Worm (Caenorhabditis elegans) whole organism, dauer: ENCODE data around the gene lron-2.

Source experiments
- unc-62 ChIP-seq: sonication (generic microtip); optimal IDR thresholded peaks from 2 replicates; lab custom pipeline; 2017; ENCODE audit warnings: missing biosample characterization, missing genetic modification reagents, missing genetic modification characterization

The lron-2 gene

DNA sequence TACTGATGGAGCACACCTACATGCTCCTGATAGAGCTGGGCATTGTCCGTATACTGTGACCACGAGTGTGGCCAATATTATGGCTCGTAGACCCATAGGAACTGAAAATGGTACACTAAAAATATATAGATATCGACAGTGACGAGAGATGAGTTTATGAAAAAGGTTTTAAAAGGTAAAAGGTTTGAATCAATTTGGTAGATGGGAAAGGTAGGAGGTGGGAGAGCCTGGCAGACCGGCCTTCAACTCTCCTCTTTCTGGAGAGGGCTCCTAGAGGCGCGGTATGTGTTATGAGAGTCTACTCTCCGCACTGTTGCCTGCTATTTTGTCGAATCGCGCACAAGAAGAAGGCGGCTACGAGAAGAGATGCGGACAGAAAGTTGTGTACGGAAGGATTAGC, at the start of gene lron-2:
Gene lron-2 (minus strand): TSS at position 101 of the 400 bp plus-strand sequence.
- TF ChIP-seq unc-62 (GFP tag; lab: Kevin White, UChicago), result no peak

DNA sequence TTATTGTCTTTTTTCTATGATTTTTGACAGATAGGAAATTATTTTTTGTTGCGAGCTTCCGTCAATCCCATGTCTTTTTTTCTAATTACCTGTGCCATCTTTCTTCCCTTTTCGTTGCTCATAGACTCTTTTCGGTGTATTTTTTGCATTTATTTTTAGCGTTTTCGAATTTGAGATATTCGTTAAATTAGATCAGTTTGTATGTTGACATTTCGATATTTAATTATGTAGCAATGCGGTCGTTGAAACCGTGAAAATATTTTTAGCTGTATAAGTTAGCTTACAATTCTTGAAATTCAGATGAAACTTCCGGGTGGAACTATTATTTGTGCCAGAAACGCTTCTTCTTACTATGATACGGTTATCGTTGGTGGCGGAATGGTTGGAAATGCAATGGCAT, 49.1 kb upstream of the lron-2 start, which contains the start of gene coq-6:
Gene coq-6 (plus strand): TSS at position 301 of the 400 bp plus-strand sequence.
- no peak for TF ChIP-seq unc-62 (GFP tag; lab: Kevin White, UChicago)

DNA sequence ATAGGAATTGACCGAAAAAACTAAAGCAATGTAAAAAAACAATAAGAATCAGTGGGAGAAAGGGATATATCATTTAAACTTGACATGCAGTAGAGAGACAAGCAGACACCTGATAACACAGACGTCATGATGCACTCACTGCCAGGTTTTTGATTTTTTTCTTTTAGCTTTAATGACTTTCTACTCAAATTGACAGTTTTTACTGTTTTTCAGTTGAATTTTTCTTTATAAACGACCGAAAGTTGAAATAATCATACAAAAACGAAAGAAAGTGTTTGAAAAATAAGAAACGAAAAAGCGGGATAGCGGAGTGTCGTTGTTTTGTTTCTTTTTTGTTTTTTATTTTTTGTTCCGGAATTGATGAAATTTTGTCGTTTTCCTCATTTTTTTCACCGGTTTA, 46.9 kb upstream of the lron-2 start, which contains the start of gene ucp-4:
Gene ucp-4 (plus strand): TSS at position 83 of the 400 bp plus-strand sequence.
- no peak for TF ChIP-seq unc-62 (GFP tag; lab: Kevin White, UChicago)

ce11 chrV:9333316-9334048, 46.1 kb upstream of the lron-2 start, which contains the start of gene acl-14:
Gene acl-14, minus strand, starts transcription at chrV:9333631.
- no peak for TF ChIP-seq unc-62 (GFP tag; lab: Kevin White, UChicago)

DNA sequence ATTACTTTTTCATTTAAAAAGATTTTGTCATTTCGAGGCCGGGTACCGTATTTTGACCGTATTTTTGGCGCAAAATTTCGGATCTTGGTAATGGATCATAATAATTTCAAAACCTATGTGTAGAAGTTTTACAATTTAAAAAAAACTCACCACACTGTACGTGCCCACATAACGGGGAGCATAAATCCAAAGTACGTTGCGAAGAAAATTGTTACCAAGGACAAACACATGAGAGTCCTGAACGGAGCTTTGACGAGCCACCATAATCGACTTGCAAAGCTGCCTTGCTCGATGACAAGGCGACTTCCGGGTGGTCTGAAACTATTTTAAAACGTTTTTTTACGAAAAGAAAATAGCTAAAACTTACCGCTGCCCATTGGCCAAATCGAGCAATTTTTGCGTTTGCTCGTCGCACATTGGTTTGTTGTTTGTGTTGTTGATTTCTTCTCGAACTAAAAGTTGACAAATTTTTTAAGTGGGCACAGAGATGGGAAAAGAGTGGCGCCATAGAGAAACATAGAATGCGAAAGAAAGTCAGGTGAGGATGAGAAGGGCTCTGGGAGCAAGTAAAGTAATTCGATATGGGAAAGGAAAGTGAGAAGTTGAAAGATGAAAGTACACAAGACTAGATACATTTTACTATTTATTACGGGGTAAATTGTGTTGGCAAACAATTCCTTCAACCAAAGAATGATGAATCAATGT, 45.4 kb upstream of the lron-2 start:
- no peak for TF ChIP-seq unc-62 (GFP tag; lab: Kevin White, UChicago)

ce11 chrV:9329245-9329979, 42.1 kb upstream of the lron-2 start:
- no peak for TF ChIP-seq unc-62 (GFP tag; lab: Kevin White, UChicago)

DNA sequence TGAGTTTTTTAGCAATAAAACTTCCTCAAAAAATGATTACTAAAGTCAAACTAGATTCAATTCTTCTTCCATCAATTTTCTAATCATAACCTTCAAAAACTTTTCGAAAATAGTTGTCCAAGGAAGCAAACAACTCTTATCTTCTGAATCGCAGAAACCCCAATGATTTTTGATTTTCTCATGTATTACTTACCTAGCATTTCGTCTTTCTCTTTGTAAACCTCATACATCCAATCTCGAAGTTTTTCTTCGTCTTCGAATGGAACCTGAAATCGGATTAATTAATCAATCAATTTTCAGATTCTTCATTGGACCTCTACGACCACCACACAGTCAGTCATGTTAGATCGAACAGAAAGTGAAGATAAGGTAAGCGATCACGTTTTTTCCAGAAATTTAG, 41.3 kb upstream of the lron-2 start, which contains the start of gene K07B1.4:
Gene K07B1.4 (plus strand): TSS at position 301 of the 400 bp plus-strand sequence.
- TF ChIP-seq unc-62 (GFP tag; lab: Kevin White, UChicago), result no peak

DNA sequence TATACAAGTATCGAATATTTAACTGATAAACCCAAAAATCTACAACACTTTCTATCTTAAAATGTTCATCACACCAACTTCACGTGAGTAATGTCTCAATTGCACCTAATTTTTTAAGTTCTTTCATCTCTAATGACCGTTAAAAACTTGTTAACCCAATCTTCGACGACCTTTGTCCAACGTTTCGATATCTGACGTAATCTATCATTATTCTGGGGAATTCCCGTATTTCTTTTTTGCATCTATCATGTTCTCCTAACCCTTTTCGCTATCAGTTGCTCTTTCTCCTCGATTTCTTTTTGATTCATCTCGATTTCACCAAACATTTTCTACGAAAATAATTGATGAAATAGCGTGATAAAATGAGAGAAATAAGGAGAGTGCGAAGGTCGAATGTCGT, 40.3 kb upstream of the lron-2 start:
- no peak for TF ChIP-seq unc-62 (GFP tag; lab: Kevin White, UChicago)

DNA sequence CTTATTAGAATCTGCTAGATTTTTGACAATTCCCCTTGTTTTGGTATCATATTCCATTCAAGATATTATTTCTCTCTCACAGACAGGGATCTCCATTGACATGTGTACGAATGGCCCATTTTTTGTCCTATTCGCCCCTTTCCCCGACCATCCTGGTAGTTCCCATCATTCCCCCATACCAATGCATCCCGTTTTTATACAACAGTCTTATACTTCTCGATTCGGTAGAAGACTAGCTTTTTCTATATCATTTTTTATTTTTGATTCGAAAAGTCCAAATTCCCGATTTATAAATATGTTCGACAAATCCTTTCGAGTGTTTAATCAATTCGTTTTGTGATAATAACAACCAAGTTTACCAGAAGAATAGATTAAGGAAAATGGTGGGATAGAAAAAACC, 39.5 kb upstream of the lron-2 start:
- TF ChIP-seq unc-62 (GFP tag; lab: Kevin White, UChicago), result no peak

- no peak for TF ChIP-seq unc-62 (GFP tag; lab: Kevin White, UChicago)
Observed at ce11 chrV:9324167-9324566, 36.8 kb upstream of the lron-2 start.

DNA sequence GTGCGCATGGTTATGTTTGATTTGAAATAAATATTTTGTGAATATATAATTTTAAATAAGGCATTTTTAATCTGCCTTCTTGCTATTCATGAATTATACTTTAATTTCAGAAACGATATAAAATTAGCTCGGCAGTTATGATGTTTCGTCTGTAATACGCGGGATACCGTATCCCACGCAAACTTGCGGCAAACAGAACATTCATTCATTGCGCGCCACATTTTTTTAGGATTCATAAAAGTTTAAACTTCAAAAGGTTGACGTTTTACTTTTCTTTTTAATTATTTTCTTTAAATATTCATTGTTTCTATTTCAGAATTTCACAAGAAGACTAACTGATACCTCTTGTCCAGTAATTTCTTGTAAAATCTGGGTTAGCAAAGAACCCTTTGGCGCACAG, 35.5 kb upstream of the lron-2 start, which contains the start of gene tag-153:
Gene tag-153 (plus strand): TSS at position 200 of the 400 bp plus-strand sequence.
- no peak for TF ChIP-seq unc-62 (GFP tag; lab: Kevin White, UChicago)

- no peak for TF ChIP-seq unc-62 (GFP tag; lab: Kevin White, UChicago)
Observed at ce11 chrV:9321185-9321584, 33.8 kb upstream of the lron-2 start, which contains the start of gene F44A2.7. Gene F44A2.7, plus strand, starts transcription at chrV:9321485.

- no peak for TF ChIP-seq unc-62 (GFP tag; lab: Kevin White, UChicago)
Observed at ce11 chrV:9318046-9318445, 30.7 kb upstream of the lron-2 start, which contains the start of gene kvs-3. Gene kvs-3, plus strand, starts transcription at chrV:9318311.

- TF ChIP-seq unc-62 (GFP tag; lab: Kevin White, UChicago), result no peak
Observed at ce11 chrV:9316970-9317369, 29.6 kb upstream of the lron-2 start.

- TF ChIP-seq unc-62 (GFP tag; lab: Kevin White, UChicago), result no peak
Observed at ce11 chrV:9314408-9314807, 27.0 kb upstream of the lron-2 start.
